Worm (Caenorhabditis elegans) whole organism, L1 larva: ENCODE measurements around the gene ZK662.2.

Experiments used
- C16A3.4 ChIP-seq: fragments of 150-350 bp; optimal IDR thresholded peaks from 2 replicates; lab custom pipeline; 2014; ENCODE audit warnings: missing biosample characterization, missing genetic modification characterization
- C34B4.2 ChIP-seq: sonication (generic microtip); optimal IDR thresholded peaks from 2 replicates; lab custom pipeline; 2017; ENCODE audit warnings: mild to moderate bottlenecking, missing genetic modification characterization, missing compliant biosample characterization
- F16B12.6 ChIP-seq: fragments of 150-350 bp; optimal IDR thresholded peaks from 2 replicates; lab custom pipeline; 2014; ENCODE audit warnings: missing biosample characterization, missing genetic modification characterization
- Y116A8C.19 ChIP-seq: sonication (generic microtip); optimal IDR thresholded peaks from 2 replicates; lab custom pipeline; 2016; ENCODE audit warnings: missing compliant biosample characterization, missing genetic modification characterization, borderline replicate concordance
- blmp-1 ChIP-seq: fragments of 150-350 bp; optimal IDR thresholded peaks from 2 replicates; lab custom pipeline; 2014; ENCODE audit warnings: missing biosample characterization, missing genetic modification characterization
- ceh-63 ChIP-seq: fragments of 200-800 bp; sonication (Bioruptor generic); optimal IDR thresholded peaks from 2 replicates; lab custom pipeline; 2018; ENCODE audit warnings: mild to moderate bottlenecking, missing genetic modification characterization, missing compliant biosample characterization
- ceh-82 ChIP-seq, 3 experiments: fragments of 150-350 bp in 1 of 3; sonication (generic microtip) in 2 of 3; optimal IDR thresholded peaks; 2 replicates each; lab custom pipeline; 2014 to 2017; ENCODE audit warnings: missing biosample characterization in 3 of 3, missing genetic modification characterization in 3 of 3
- dpl-1 ChIP-seq, 3 experiments: fragments of 150-350 bp in 2 of 3; sonication (generic microtip) in 1 of 3; optimal IDR thresholded peaks; 2 replicates each; lab custom pipeline; 2014 to 2017; ENCODE audit warnings: missing biosample characterization in 3 of 3, missing genetic modification characterization in 3 of 3, missing genetic modification reagents in 3 of 3
- dsc-1 ChIP-seq: sonication (generic microtip); optimal IDR thresholded peaks from 2 replicates; lab custom pipeline; 2016; ENCODE audit warnings: mild to moderate bottlenecking, missing genetic modification characterization, missing compliant biosample characterization
- egl-13 ChIP-seq: sonication (generic microtip); optimal IDR thresholded peaks from 2 replicates; lab custom pipeline; 2016; ENCODE audit warnings: missing genotype, missing genetic modification reagents, missing genetic modification characterization, missing compliant biosample characterization
- egl-27 ChIP-seq, 2 experiments: fragments of 150-350 bp in 1 of 2; sonication (generic microtip); optimal IDR thresholded peaks; 3 replicates each; lab custom pipeline; 2017 to 2018; ENCODE audit warnings: missing biosample characterization in 2 of 2, missing genetic modification characterization in 2 of 2, missing genetic modification reagents in 2 of 2
- fos-1 ChIP-seq: fragments of 150-350 bp; optimal IDR thresholded peaks from 2 replicates; lab custom pipeline; 2014; ENCODE audit warnings: missing biosample characterization, missing genetic modification characterization
- grh-1 ChIP-seq: fragments of 200-800 bp; sonication (Bioruptor generic); IDR thresholded peaks from 2 replicates; pipeline ENCODE4 v1.3.6; 2022; ENCODE audit warnings: missing genetic modification reagents, missing genetic modification characterization, missing compliant biosample characterization
- hlh-17 ChIP-seq: fragments of 200-800 bp; sonication (Bioruptor generic); optimal IDR thresholded peaks from 2 replicates; lab custom pipeline; 2018; ENCODE audit warnings: missing genetic modification characterization, mild to moderate bottlenecking, missing compliant biosample characterization, moderate library complexity, borderline replicate concordance
- hlh-4 ChIP-seq: sonication (generic microtip); optimal IDR thresholded peaks from 2 replicates; lab custom pipeline; 2016; ENCODE audit warnings: mild to moderate bottlenecking, missing genetic modification characterization, missing compliant biosample characterization
- irx-1 ChIP-seq: sonication (generic microtip); optimal IDR thresholded peaks from 2 replicates; lab custom pipeline; 2016; ENCODE audit warnings: missing genetic modification characterization, missing compliant biosample characterization
- jun-1 ChIP-seq: fragments of 150-350 bp; optimal IDR thresholded peaks from 2 replicates; lab custom pipeline; 2014; ENCODE audit warnings: missing biosample characterization, missing genetic modification reagents, missing genetic modification characterization
- lin-13 ChIP-seq: fragments of 150-350 bp; optimal IDR thresholded peaks from 2 replicates; lab custom pipeline; 2014; ENCODE audit warnings: missing biosample characterization, missing genetic modification reagents, missing genetic modification characterization
- lin-14 ChIP-seq: fragments of 200-800 bp; sonication (Bioruptor generic); optimal IDR thresholded peaks from 2 replicates; lab custom pipeline; 2018; ENCODE audit warnings: mild to moderate bottlenecking, missing genetic modification characterization, moderate library complexity, missing compliant biosample characterization
- lir-3 ChIP-seq: sonication (generic microtip); optimal IDR thresholded peaks from 2 replicates; lab custom pipeline; 2016; ENCODE audit warnings: mild to moderate bottlenecking, missing genetic modification characterization, moderate library complexity, missing compliant biosample characterization; ENCODE audit not compliant: poor library complexity
- lsy-2 ChIP-seq, 2 experiments: fragments of 150-350 bp; optimal IDR thresholded peaks; 2 replicates each; lab custom pipeline; 2014; ENCODE audit warnings: missing biosample characterization in 2 of 2, missing genetic modification characterization in 2 of 2
- mab-9 ChIP-seq: fragments of 200-800 bp; sonication (Bioruptor generic); IDR thresholded peaks from 2 replicates; pipeline ENCODE4 v1.3.6; 2022; ENCODE audit warnings: missing genetic modification reagents, missing genetic modification characterization, missing compliant biosample characterization
- mdl-1 ChIP-seq, 2 experiments: fragments of 150-350 bp; optimal IDR thresholded peaks; 2 replicates each; lab custom pipeline; 2014 to 2017; ENCODE audit warnings: missing biosample characterization in 2 of 2, missing genetic modification characterization in 2 of 2, inconsistent platforms in 1 of 2
- mef-2 ChIP-seq: fragments of 150-350 bp; optimal IDR thresholded peaks from 2 replicates; lab custom pipeline; 2014; ENCODE audit warnings: missing biosample characterization, missing genetic modification characterization
- nhr-11 ChIP-seq: fragments of 150-350 bp; optimal IDR thresholded peaks from 2 replicates; lab custom pipeline; 2014; ENCODE audit warnings: missing biosample characterization, missing genetic modification characterization
- nhr-237 ChIP-seq: fragments of 150-350 bp; optimal IDR thresholded peaks from 2 replicates; lab custom pipeline; 2014; ENCODE audit warnings: missing biosample characterization, missing genetic modification characterization
- nhr-47 ChIP-seq: sonication (generic microtip); optimal IDR thresholded peaks from 2 replicates; lab custom pipeline; 2016; ENCODE audit warnings: mild to moderate bottlenecking, missing genetic modification characterization, moderate library complexity, missing compliant biosample characterization
- nhr-71 ChIP-seq: sonication (generic microtip); optimal IDR thresholded peaks from 2 replicates; lab custom pipeline; 2016; ENCODE audit warnings: mild to moderate bottlenecking, missing genetic modification characterization, moderate library complexity, missing compliant biosample characterization
- nhr-77 ChIP-seq: fragments of 150-350 bp; optimal IDR thresholded peaks from 2 replicates; lab custom pipeline; 2014; ENCODE audit warnings: missing biosample characterization, missing genetic modification characterization
- nhr-90 ChIP-seq: sonication (generic microtip); optimal IDR thresholded peaks from 2 replicates; lab custom pipeline; 2016; ENCODE audit warnings: mild to moderate bottlenecking, missing genetic modification characterization, missing compliant biosample characterization; ENCODE audit not compliant: poor library complexity
- pqm-1 ChIP-seq: sonication (generic microtip); optimal IDR thresholded peaks from 3 replicates; lab custom pipeline; 2017; ENCODE audit warnings: missing biosample characterization, missing genetic modification characterization
- snpc-4 ChIP-seq: fragments of 150-350 bp; optimal IDR thresholded peaks from 2 replicates; lab custom pipeline; 2014; ENCODE audit warnings: missing biosample characterization, missing genetic modification characterization
- sptf-1 ChIP-seq: fragments of 150-350 bp; optimal IDR thresholded peaks from 2 replicates; lab custom pipeline; 2014; ENCODE audit warnings: missing biosample characterization, missing genetic modification characterization
- unc-62 ChIP-seq: fragments of 150-350 bp; optimal IDR thresholded peaks from 2 replicates; lab custom pipeline; 2014; ENCODE audit warnings: missing biosample characterization, missing genetic modification reagents, missing genetic modification characterization
- unc-86 ChIP-seq: sonication (generic microtip); optimal IDR thresholded peaks from 2 replicates; lab custom pipeline; 2016; ENCODE audit warnings: missing genetic modification characterization, missing compliant biosample characterization
- vab-15 ChIP-seq: sonication (generic microtip); optimal IDR thresholded peaks from 2 replicates; lab custom pipeline; 2017; ENCODE audit warnings: missing genotype, mild to moderate bottlenecking, missing genetic modification characterization, missing compliant biosample characterization
- zag-1 ChIP-seq: fragments of 150-350 bp; optimal IDR thresholded peaks from 2 replicates; lab custom pipeline; 2014; ENCODE audit warnings: missing biosample characterization, missing genetic modification characterization
- zip-4 ChIP-seq: fragments of 200-800 bp; sonication (Bioruptor generic); optimal IDR thresholded peaks from 2 replicates; lab custom pipeline; 2018; ENCODE audit warnings: mild to moderate bottlenecking, missing genetic modification characterization, moderate library complexity, missing compliant biosample characterization
- ztf-4 ChIP-seq: fragments of 150-350 bp; optimal IDR thresholded peaks from 2 replicates; lab custom pipeline; 2014; ENCODE audit warnings: missing biosample characterization, missing genetic modification characterization

ZK662.2 gene

DNA sequence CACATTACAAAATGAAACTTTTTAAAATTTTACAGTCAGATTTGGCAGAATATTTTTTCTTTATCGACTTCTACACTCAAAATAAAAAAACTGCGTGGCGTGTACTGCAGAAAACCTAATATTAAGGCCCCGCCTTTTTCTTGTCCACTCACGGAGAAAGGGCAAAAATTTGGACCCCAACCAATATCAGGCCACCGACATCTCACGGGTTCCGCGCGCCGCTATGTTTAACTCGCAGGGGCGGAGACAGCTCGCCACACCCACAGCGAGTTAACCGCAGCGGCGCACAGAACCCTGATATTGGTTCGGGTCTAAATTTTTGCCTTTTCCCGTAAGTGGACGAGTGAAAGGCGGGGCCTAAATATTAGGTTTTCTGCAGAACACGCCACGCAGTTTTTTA lies 32.8 kb upstream of the ZK662.2 start:
- TF ChIP-seq blmp-1 (no peak), Y116A8C.19 (tag; lab: Kevin White, UChicago) (no peak), snpc-4 (tag; lab: Kevin White, UChicago) (peak; percentile 92), unc-62 (GFP tag; lab: Kevin White, UChicago) (no peak), mab-9 (GFP tag; lab: Robert Waterston, UW) (0 out of 2 replicates have a peak, but pooled peaks have one; percentile 30), nhr-47 (tag; lab: Kevin White, UChicago) (peak; percentile 7)

DNA sequence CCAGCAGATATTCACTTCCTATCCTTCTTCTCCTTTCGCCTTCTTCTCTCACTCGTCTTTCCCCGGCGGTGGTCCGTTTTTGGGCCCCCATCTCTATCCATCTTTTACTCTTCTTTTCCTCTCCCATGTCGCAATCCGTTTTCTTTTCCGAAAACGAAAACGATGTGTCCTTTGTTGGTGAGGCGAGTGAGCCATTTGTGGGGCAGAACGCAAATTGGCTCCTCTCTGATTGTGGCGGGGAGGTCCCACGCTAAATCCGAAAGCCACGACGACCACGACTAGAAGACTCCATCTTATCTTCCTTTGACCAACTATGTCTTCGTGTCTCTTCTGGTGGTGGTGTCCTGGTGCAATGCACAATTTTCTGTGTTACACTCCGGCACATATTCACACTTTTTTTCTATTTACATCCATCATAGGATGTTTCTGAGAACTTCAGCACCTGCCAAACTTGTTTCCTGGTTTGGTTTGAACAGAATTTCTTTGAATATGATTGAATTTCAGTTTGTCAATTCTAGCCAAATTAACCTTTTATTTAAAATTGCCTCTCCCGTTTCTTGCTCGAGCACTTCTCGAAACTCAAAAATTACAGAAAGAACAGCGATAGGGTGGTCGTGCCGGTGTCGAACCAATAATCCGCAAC lies 30.2 kb upstream of the ZK662.2 start, which contains the start of gene pcdr-1:
pcdr-1 (plus strand) TSS at position 593 of the 643 bp plus-strand sequence.
- TF ChIP-seq lir-3 (tag; lab: Kevin White, UChicago) (no peak), zag-1 (tag; lab: Kevin White, UChicago) (no peak), grh-1 (GFP tag; lab: Robert Waterston, UW) (no peak), fos-1 (no peak), nhr-71 (peak; percentile 16), mdl-1 (tag; optimal IDR thresholded peaks at IDR 0.05; lab: Kevin White, UChicago) (no peak), lin-14 (GFP tag; lab: Kevin White, UChicago) (peak; percentile 65), hlh-17 (GFP tag; lab: Kevin White, UChicago) (no peak), hlh-4 (tag; lab: Kevin White, UChicago) (peak; percentile 37), ceh-63 (GFP tag; lab: Kevin White, UChicago) (no peak), ztf-4 (no peak), irx-1 (tag; lab: Kevin White, UChicago) (no peak), zip-4 (no peak), lsy-2 (tag; optimal IDR thresholded peaks at IDR 0.05; lab: Kevin White, UChicago) (no peak), dpl-1 (GFP tag; optimal IDR thresholded peaks at IDR 0.05; lab: Kevin White, UChicago) (no peak)

DNA sequence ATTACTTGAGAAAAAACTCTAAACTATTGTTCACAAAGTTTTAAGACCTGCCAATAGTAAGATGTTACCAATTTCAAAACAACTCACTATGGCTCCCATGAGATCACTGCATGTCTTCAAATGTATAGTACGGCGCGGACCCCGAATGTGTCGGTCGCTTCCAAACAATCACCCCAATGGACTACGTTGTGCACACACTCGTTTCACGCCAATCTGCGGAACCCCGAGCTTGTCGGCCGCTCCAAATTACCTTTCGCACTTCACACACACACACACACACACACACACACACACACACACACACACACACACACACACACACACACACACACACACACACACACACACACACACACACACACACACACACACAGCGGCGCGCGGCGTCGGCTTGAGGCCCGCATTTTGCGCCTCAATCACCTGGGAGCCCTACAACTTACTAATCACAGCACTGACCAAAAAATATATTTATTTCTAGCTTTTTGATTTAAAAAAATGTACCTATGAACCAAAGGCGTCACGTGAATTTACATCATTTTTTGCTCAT lies 28.4 kb upstream of the ZK662.2 start:
- no peak for TF ChIP-seq snpc-4 (tag; lab: Kevin White, UChicago)
- TF ChIP-seq blmp-1: no peak
- TF ChIP-seq nhr-237 (tag; lab: Kevin White, UChicago): no peak
- TF ChIP-seq lin-14 (GFP tag; lab: Kevin White, UChicago): peak; percentile 21
- no peak for TF ChIP-seq lin-13
- TF ChIP-seq, all 84 proteins: peak for 1

DNA sequence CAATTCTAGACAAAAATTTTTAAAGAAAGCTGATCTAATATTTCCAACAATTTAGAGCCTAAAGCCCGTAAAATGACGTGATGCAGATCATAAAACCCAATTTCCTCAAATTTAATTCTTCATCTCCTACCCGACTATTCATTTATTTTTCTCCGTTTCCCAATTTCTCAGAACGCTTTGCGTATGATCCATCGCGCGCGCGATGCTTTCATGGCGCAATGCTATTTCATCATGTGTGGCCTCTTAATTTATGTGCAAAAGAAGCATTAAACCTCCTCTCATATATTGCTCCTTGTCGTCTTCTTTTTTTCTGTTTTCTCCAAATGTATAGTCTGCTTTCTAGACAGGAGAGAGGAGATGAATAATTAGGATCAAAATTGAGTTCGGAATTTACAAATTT lies 27.8 kb upstream of the ZK662.2 start:
- TF ChIP-seq ceh-63 (GFP tag; lab: Kevin White, UChicago) (peak; percentile 52), unc-86 (tag; lab: Kevin White, UChicago) (peak; percentile 68), sptf-1 (tag; lab: Kevin White, UChicago) (no peak), nhr-90 (tag; lab: Kevin White, UChicago) (no peak), C16A3.4 (tag; lab: Kevin White, UChicago) (no peak), nhr-71 (peak; percentile 59), lin-14 (GFP tag; lab: Kevin White, UChicago) (peak; percentile 56), dsc-1 (peak; percentile 48), egl-13 (peak; percentile 75), hlh-4 (tag; lab: Kevin White, UChicago) (no peak), ceh-82 (tag; optimal IDR thresholded peaks at IDR 0.05; lab: Kevin White, UChicago) (peak in 1 of 3 experiments; percentile 13), nhr-47 (tag; lab: Kevin White, UChicago) (peak; percentile 31), irx-1 (tag; lab: Kevin White, UChicago) (peak; percentile 15)

DNA sequence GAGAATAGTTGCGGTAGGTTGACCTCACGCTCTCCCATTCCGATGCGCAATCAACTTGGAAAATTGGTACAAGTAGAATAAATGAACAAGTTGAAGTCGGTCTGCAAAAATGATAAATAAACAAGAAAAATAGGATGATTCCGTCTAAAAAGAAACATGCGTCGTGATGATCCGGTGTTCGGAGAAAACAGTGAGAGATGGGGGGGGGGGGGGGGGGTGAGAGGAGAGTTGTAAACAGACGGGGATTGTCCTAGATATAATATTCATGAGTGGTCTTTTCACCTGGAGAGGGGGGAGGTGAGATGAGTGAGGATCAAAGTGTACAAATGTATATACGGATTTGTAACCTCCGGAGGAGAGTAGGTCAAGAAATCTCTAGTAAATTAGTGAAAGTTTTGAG lies 20.9 kb upstream of the ZK662.2 start, which contains the start of gene F59D12.2:
F59D12.2 (minus strand) TSS at position 101 of the 400 bp plus-strand sequence.
- TF ChIP-seq ceh-82 (tag; optimal IDR thresholded peaks at IDR 0.05; lab: Kevin White, UChicago): no peak
- TF ChIP-seq nhr-77 (tag; lab: Kevin White, UChicago): no peak
- TF ChIP-seq jun-1 (tag; lab: Kevin White, UChicago): no peak
- TF ChIP-seq unc-86 (tag; lab: Kevin White, UChicago): no peak
- TF ChIP-seq vab-15 (tag; lab: Kevin White, UChicago): no peak
- TF ChIP-seq nhr-11 (tag; lab: Kevin White, UChicago): no peak
- TF ChIP-seq lin-13: no peak
- no peak for TF ChIP-seq C34B4.2 (tag; lab: Kevin White, UChicago)
- no peak for TF ChIP-seq lin-14 (GFP tag; lab: Kevin White, UChicago)
- no peak for TF ChIP-seq nhr-47 (tag; lab: Kevin White, UChicago)
- TF ChIP-seq nhr-90 (tag; lab: Kevin White, UChicago): no peak
- no peak for TF ChIP-seq F16B12.6 (tag; lab: Kevin White, UChicago)
- TF ChIP-seq sptf-1 (tag; lab: Kevin White, UChicago): no peak
- TF ChIP-seq pqm-1 (tag; lab: Kevin White, UChicago): no peak
- no peak for TF ChIP-seq mef-2 (tag; lab: Kevin White, UChicago)
- TF ChIP-seq dsc-1: no peak
- no peak for TF ChIP-seq lsy-2 (tag; optimal IDR thresholded peaks at IDR 0.05; lab: Kevin White, UChicago)
- no peak for TF ChIP-seq egl-27 (tag; optimal IDR thresholded peaks at IDR 0.05; lab: Kevin White, UChicago)
- no peak for TF ChIP-seq grh-1 (GFP tag; lab: Robert Waterston, UW)
